Fruit fly (Drosophila melanogaster) whole organism, embryonic: ENCODE measurements around the gene CG16953.

Experiments
- Antp ChIP-seq: fragments of 200-800 bp; sonication (Bioruptor generic); optimal IDR thresholded peaks from 3 replicates; lab custom pipeline; 2016; ENCODE audit warnings: missing biosample characterization, missing genetic modification characterization
- Awh ChIP-seq: fragments of 200-800 bp; sonication (Bioruptor generic); IDR thresholded peaks from 2 replicates; pipeline ENCODE4, ENCODE4 v1.3.6; 2022; ENCODE audit warnings: missing biosample characterization, missing genetic modification characterization
- CG10543 ChIP-seq: fragments of 200-800 bp; sonication (Bioruptor generic); optimal IDR thresholded peaks from 3 replicates; lab custom pipeline; 2017; ENCODE audit warnings: missing biosample characterization, mild to moderate bottlenecking, missing genetic modification characterization, moderate library complexity
- CG11456 ChIP-seq: fragments of 200-800 bp; sonication (Bioruptor generic); IDR thresholded peaks from 3 replicates; pipeline ENCODE4 v1.3.6; 2022; ENCODE audit warnings: missing biosample characterization, missing genetic modification characterization
- CG12769 ChIP-seq: fragments of 200-800 bp; sonication (Bioruptor generic); optimal IDR thresholded peaks from 2 replicates; lab custom pipeline; 2019; ENCODE audit warnings: missing biosample characterization, mild to moderate bottlenecking, missing genetic modification characterization, moderate library complexity
- CG13894 ChIP-seq: fragments of 200-800 bp; sonication (Bioruptor generic); optimal IDR thresholded peaks from 3 replicates; lab custom pipeline; 2018; ENCODE audit warnings: missing biosample characterization, mild to moderate bottlenecking, missing genetic modification characterization, moderate library complexity
- CG15601 ChIP-seq: fragments of 200-800 bp; sonication (Bioruptor generic); optimal IDR thresholded peaks from 3 replicates; lab custom pipeline; 2019; ENCODE audit warnings: missing biosample characterization, mild to moderate bottlenecking, missing genetic modification characterization, moderate library complexity
- CG32532 ChIP-seq: fragments of 200-800 bp; sonication (Bioruptor generic); IDR thresholded peaks from 2 replicates; pipeline ENCODE4 v1.3.6; 2022; ENCODE audit warnings: missing biosample characterization, missing genetic modification characterization
- CG33557 ChIP-seq: fragments of 200-800 bp; sonication (Bioruptor generic); optimal IDR thresholded peaks from 2 replicates; lab custom pipeline; 2019; ENCODE audit warnings: missing biosample characterization, mild to moderate bottlenecking, missing genetic modification characterization, moderate library complexity
- CG8290 ChIP-seq, 3 experiments: fragments of 200-800 bp; sonication (Bioruptor generic); optimal IDR thresholded peaks; 2 replicates each; lab custom pipeline; 2016 to 2019; ENCODE audit warnings: missing biosample characterization in 3 of 3, missing genetic modification characterization in 3 of 3, mild to moderate bottlenecking in 2 of 3, moderate library complexity in 1 of 3
- CG9215 ChIP-seq: fragments of 200-800 bp; sonication (Bioruptor generic); IDR thresholded peaks from 2 replicates; pipeline ENCODE4 v1.3.6; 2022; ENCODE audit warnings: missing biosample characterization, missing genetic modification characterization
- CrebB ChIP-seq: fragments of 200-800 bp; sonication (Bioruptor generic); optimal IDR thresholded peaks from 3 replicates; lab custom pipeline; 2018; ENCODE audit warnings: missing biosample characterization, mild to moderate bottlenecking, missing genetic modification characterization
- Dbx ChIP-seq: fragments of 200-800 bp; sonication (Bioruptor generic); IDR thresholded peaks from 3 replicates; pipeline ENCODE4 v1.3.6; 2022; ENCODE audit warnings: missing biosample characterization, missing genetic modification characterization
- Deaf1 ChIP-seq: fragments of 200-800 bp; optimal IDR thresholded peaks from 3 replicates; lab custom pipeline; 2019; ENCODE audit warnings: missing biosample characterization, mild to moderate bottlenecking, missing genetic modification characterization, moderate library complexity
- HHEX ChIP-seq: fragments of 200-800 bp; sonication (Bioruptor generic); optimal IDR thresholded peaks from 3 replicates; lab custom pipeline; 2017; ENCODE audit warnings: missing biosample characterization, mild to moderate bottlenecking, missing genetic modification characterization, missing genetic modification reagents
- HLH3B ChIP-seq: fragments of 200-800 bp; sonication (Bioruptor generic); IDR thresholded peaks from 2 replicates; pipeline ENCODE4 v1.3.6; 2022; ENCODE audit warnings: missing biosample characterization, missing genetic modification characterization
- Hr3 ChIP-seq: fragments of 200-800 bp; sonication (Bioruptor generic); optimal IDR thresholded peaks from 3 replicates; lab custom pipeline; 2016; ENCODE audit warnings: missing biosample characterization, missing genetic modification characterization
- Hr39 ChIP-seq: fragments of >200 bp; optimal IDR thresholded peaks from 2 replicates; lab custom pipeline; 2017
- Hr51 ChIP-seq, 2 experiments: fragments of 200-800 bp; sonication (Bioruptor generic); optimal IDR thresholded peaks; 2 replicates in 1 of 2; 3 replicates in 1 of 2; lab custom pipeline; 2016 to 2018; ENCODE audit warnings: missing biosample characterization in 2 of 2, missing genetic modification characterization in 2 of 2, mild to moderate bottlenecking in 1 of 2, moderate library complexity in 1 of 2
- Med ChIP-seq: fragments of 200-800 bp; sonication (Bioruptor generic); peaks from one replicate; lab custom pipeline; 2016; ENCODE audit warnings: missing biosample characterization, missing genetic modification characterization, mild to moderate bottlenecking, inconsistent platforms, moderate library complexity
- Mes4 ChIP-seq: fragments of 200-800 bp; sonication (Bioruptor generic); optimal IDR thresholded peaks from 2 replicates; lab custom pipeline; 2016; ENCODE audit warnings: missing biosample characterization, missing genetic modification characterization
- Pdp1 ChIP-seq, 2 experiments: fragments of 200-800 bp; sonication (Bioruptor generic); optimal IDR thresholded peaks; 3 replicates each; lab custom pipeline; 2016; ENCODE audit warnings: missing biosample characterization in 2 of 2, missing genetic modification characterization in 2 of 2, mild to moderate bottlenecking in 1 of 2, moderate library complexity in 1 of 2
- Rfx ChIP-seq: fragments of 200-800 bp; sonication (Bioruptor generic); IDR thresholded peaks from 2 replicates; pipeline ENCODE4 v1.3.6; 2022; ENCODE audit warnings: missing biosample characterization, missing genetic modification characterization
- Stat92E ChIP-seq, 3 experiments: fragments of >200 bp in 2 of 3; fragments of 200-800 bp in 1 of 3; sonication (Bioruptor generic) in 1 of 3; optimal IDR thresholded peaks; 2 replicates each; lab custom pipeline; 2017 to 2019; ENCODE audit warnings: missing biosample characterization in 3 of 3, missing genetic modification characterization in 3 of 3, mild to moderate bottlenecking in 1 of 3, moderate library complexity in 1 of 3
- ab ChIP-seq: fragments of 200-800 bp; sonication (Bioruptor generic); optimal IDR thresholded peaks from 2 replicates; lab custom pipeline; 2016; ENCODE audit warnings: missing biosample characterization, missing genetic modification characterization
- cg ChIP-seq: fragments of 200-800 bp; sonication (Bioruptor generic); optimal IDR thresholded peaks from 3 replicates; lab custom pipeline; 2019; ENCODE audit warnings: missing biosample characterization, mild to moderate bottlenecking, missing genetic modification characterization, moderate library complexity
- chinmo ChIP-seq: fragments of 200-800 bp; sonication (Bioruptor generic); IDR thresholded peaks from 4 replicates; pipeline ENCODE4 v1.3.6; 2022; ENCODE audit warnings: missing biosample characterization, missing genetic modification characterization; ENCODE audit not compliant: partially characterized antibody
- chm ChIP-seq: fragments of 200-800 bp; sonication (Bioruptor generic); IDR thresholded peaks from 2 replicates; pipeline ENCODE4 v1.3.6; 2022; ENCODE audit warnings: missing biosample characterization, missing genetic modification characterization
- ci ChIP-seq: fragments of 200-800 bp; sonication (Bioruptor generic); IDR thresholded peaks from 3 replicates; pipeline ENCODE4 v1.3.6; 2022; ENCODE audit warnings: missing biosample characterization, missing genetic modification characterization
- corto ChIP-seq: fragments of 200-800 bp; sonication (Bioruptor generic); optimal IDR thresholded peaks from 2 replicates; lab custom pipeline; 2016; ENCODE audit warnings: missing biosample characterization, mild to moderate bottlenecking, missing genetic modification characterization, moderate library complexity
- crol ChIP-seq: fragments of 200-800 bp; sonication (Bioruptor generic); IDR thresholded peaks from 2 replicates; pipeline ENCODE4 v1.3.6; 2022; ENCODE audit warnings: missing biosample characterization, missing genetic modification characterization
- danr ChIP-seq: fragments of 200-800 bp; sonication (Bioruptor generic); IDR thresholded peaks from 2 replicates; pipeline ENCODE4 v1.3.6; 2022; ENCODE audit warnings: missing biosample characterization, missing genetic modification characterization
- exex ChIP-seq: fragments of 200-800 bp; sonication (Bioruptor generic); optimal IDR thresholded peaks from 4 replicates; lab custom pipeline; 2018; ENCODE audit warnings: missing biosample characterization, mild to moderate bottlenecking, missing genetic modification characterization, moderate library complexity
- ftz-f1 ChIP-seq: fragments of 200-800 bp; sonication (Bioruptor generic); optimal IDR thresholded peaks from 2 replicates; lab custom pipeline; 2016; ENCODE audit warnings: missing biosample characterization, missing genetic modification characterization
- gcm ChIP-seq: fragments of 200-800 bp; sonication (Bioruptor generic); optimal IDR thresholded peaks from 2 replicates; lab custom pipeline; 2019; ENCODE audit warnings: missing biosample characterization, mild to moderate bottlenecking, missing genetic modification characterization, moderate library complexity
- grau ChIP-seq: fragments of 200-800 bp; optimal IDR thresholded peaks from 3 replicates; lab custom pipeline; 2019; ENCODE audit warnings: missing biosample characterization, mild to moderate bottlenecking, missing genetic modification characterization, moderate library complexity
- gsb ChIP-seq: fragments of 200-800 bp; sonication (Bioruptor generic); IDR thresholded peaks from 2 replicates; pipeline ENCODE4 v1.3.6; 2022; ENCODE audit warnings: missing biosample characterization, missing genetic modification characterization
- lab ChIP-seq: fragments of 200-800 bp; sonication (Bioruptor generic); optimal IDR thresholded peaks from 3 replicates; lab custom pipeline; 2017; ENCODE audit warnings: missing biosample characterization, missing genetic modification characterization, mild to moderate bottlenecking, moderate library complexity, missing genetic modification reagents
- nom ChIP-seq: fragments of 200-800 bp; sonication (Bioruptor generic); optimal IDR thresholded peaks from 2 replicates; lab custom pipeline; 2017; ENCODE audit warnings: missing biosample characterization, missing genetic modification characterization, mild to moderate bottlenecking, moderate library complexity, missing genetic modification reagents
- pita ChIP-seq: fragments of 200-800 bp; sonication (Bioruptor generic); optimal IDR thresholded peaks from 2 replicates; lab custom pipeline; 2017; ENCODE audit warnings: missing biosample characterization, mild to moderate bottlenecking, missing genetic modification characterization
- sd ChIP-seq: fragments of 200-800 bp; sonication (Bioruptor generic); optimal IDR thresholded peaks from 3 replicates; lab custom pipeline; 2018; ENCODE audit warnings: missing biosample characterization, mild to moderate bottlenecking, missing genetic modification characterization, moderate library complexity
- sens-2 ChIP-seq: fragments of 200-800 bp; sonication (Bioruptor generic); IDR thresholded peaks from 2 replicates; pipeline ENCODE4 v1.3.6; 2022; ENCODE audit warnings: missing biosample characterization, missing genetic modification characterization
- sr ChIP-seq: fragments of 200-800 bp; sonication (Bioruptor generic); IDR thresholded peaks from 3 replicates; pipeline ENCODE4 v1.3.6; 2022; ENCODE audit warnings: missing biosample characterization, missing genetic modification characterization
- ttk ChIP-seq: fragments of 200-800 bp; sonication (Bioruptor generic); IDR thresholded peaks from 2 replicates; pipeline ENCODE4 v2.1.2; 2022; ENCODE audit warnings: missing biosample characterization, missing genetic modification characterization

CG16953 gene

dm6 chr3R:20605562-20606155 is 20.0 kb upstream of the CG16953 start:
- TF ChIP-seq Hr3 (GFP tag; lab: Kevin White, UChicago) = no peak
- TF ChIP-seq pita (GFP tag; lab: Kevin White, UChicago) = no peak
- TF ChIP-seq CG33557 (GFP tag; lab: Kevin White, UChicago) = no peak
- peak in 1 of 2 experiments; percentile 80 for TF ChIP-seq Pdp1 (GFP tag; optimal IDR thresholded peaks at IDR 0.05; lab: Kevin White, UChicago)
- no peak for TF ChIP-seq CG15601
- no peak for TF ChIP-seq Antp (GFP tag; lab: Kevin White, UChicago)
- TF ChIP-seq exex (tag; lab: Kevin White, UChicago) = peak; percentile 87
- peak; percentile 13; the same call in 1 of the 3 replicates for TF ChIP-seq ci
- peak; percentile 51 for TF ChIP-seq nom (GFP tag; lab: Kevin White, UChicago)
- no peak for TF ChIP-seq Dbx (GFP tag; lab: Robert Waterston, UW)
- TF ChIP-seq CrebB = no peak
- peak; percentile 24 for TF ChIP-seq Med (GFP tag; lab: Kevin White, UChicago)
- 0 out of 2 replicates have a peak, but pooled peaks have one; percentile 12 for TF ChIP-seq sens-2 (GFP tag; lab: Robert Waterston, UW)

DNA sequence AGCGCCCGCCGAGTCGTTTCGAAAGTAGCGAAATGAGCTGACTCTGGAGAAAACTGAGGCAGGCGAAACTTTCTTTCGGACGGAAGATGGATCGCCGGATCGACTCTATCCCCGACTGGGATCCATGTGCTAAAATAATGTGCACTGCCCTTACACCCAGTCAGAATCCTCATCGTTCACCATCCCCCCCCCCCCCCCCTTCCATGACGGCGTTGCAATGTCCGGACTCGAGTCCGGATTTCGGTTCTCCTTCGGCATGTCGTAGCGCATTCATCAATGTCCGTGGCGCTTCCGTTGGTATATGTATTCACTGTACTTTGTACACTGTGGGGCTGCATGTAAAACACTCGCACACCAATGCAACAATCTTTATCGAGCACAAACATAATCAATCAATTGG is 19.4 kb upstream of the CG16953 start:
- peak; percentile 35; the same call in 1 of the 2 replicates for TF ChIP-seq crol (GFP tag; lab: Robert Waterston, UW)
- TF ChIP-seq Mes4 (GFP tag; lab: Kevin White, UChicago) = no peak
- TF ChIP-seq ab (GFP tag; lab: Kevin White, UChicago) = no peak
- TF ChIP-seq grau = peak; percentile 38
- TF ChIP-seq cg = peak; percentile 20
- 0 out of 4 replicates have a peak, but pooled peaks have one; percentile 24 for TF ChIP-seq chinmo (GFP tag; lab: Robert Waterston, UW)
- no peak for TF ChIP-seq danr (GFP tag; lab: Robert Waterston, UW)
- peak; percentile 45 for TF ChIP-seq Hr39 (lab: Kevin White, UChicago)
- peak; percentile 9 for TF ChIP-seq Med (GFP tag; lab: Kevin White, UChicago)

DNA sequence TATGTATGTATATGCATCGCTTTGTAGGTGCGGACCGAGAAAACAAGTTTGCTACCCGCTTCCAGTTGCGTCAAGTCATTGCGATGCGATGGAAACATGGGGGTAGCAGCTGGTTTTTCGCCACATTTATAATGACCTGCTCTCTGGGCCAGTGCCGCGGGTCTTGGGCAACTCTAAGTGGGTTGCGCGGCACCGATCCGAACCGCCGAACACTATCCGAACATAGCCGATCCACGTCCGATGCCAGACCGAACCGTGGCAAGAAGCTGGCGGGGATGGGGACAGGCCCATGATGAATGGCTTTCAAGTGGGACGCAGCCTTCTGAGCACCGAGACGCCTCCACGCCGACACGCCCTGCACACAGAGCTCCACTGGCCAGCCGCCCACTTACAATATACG is 18.4 kb upstream of the CG16953 start:
- TF ChIP-seq Hr51 (GFP tag; optimal IDR thresholded peaks at IDR 0.05; lab: Kevin White, UChicago) (no peak), chinmo (GFP tag; lab: Robert Waterston, UW) (0 out of 4 replicates have a peak, but pooled peaks have one; percentile 56), Stat92E (GFP tag; optimal IDR thresholded peaks at IDR 0.05; lab: Kevin White, UChicago) (no peak), ci (peak; percentile 37; the same call in 2 of the 3 replicates), corto (GFP tag; lab: Kevin White, UChicago) (no peak), gsb (GFP tag; lab: Robert Waterston, UW) (0 out of 2 replicates have a peak, but pooled peaks have one; percentile 15), chm (GFP tag; lab: Robert Waterston, UW) (0 out of 2 replicates have a peak, but pooled peaks have one; percentile 29), ttk (GFP tag; lab: Robert Waterston, UW) (0 out of 2 replicates have a peak, but pooled peaks have one; percentile 29), CG12769 (tag; lab: Kevin White, UChicago) (peak; percentile 89), gcm (GFP tag; lab: Kevin White, UChicago) (peak; percentile 79), CG32532 (GFP tag; lab: Robert Waterston, UW) (peak; percentile 24; the same call in 1 of the 2 replicates), HHEX (no peak), Rfx (peak; percentile 35; the same call in 1 of the 2 replicates), Awh (GFP tag; lab: Robert Waterston, UW) (no peak), CG9215 (no peak), CG13894 (tag; lab: Kevin White, UChicago) (peak; percentile 31), nom (GFP tag; lab: Kevin White, UChicago) (peak; percentile 47), CG8290 (GFP tag; optimal IDR thresholded peaks at IDR 0.05; lab: Kevin White, UChicago) (no peak), CG8290 (tag; optimal IDR thresholded peaks at IDR 0.05; lab: Kevin White, UChicago) (peak in 1 of 2 experiments; percentile 46), sr (GFP tag; lab: Robert Waterston, UW) (peak; percentile 98), HLH3B (GFP tag; lab: Robert Waterston, UW) (peak; percentile 7; the same call in 1 of the 2 replicates), Pdp1 (GFP tag; optimal IDR thresholded peaks at IDR 0.05; lab: Kevin White, UChicago) (peak in 1 of 2 experiments; percentile 10), lab (GFP tag; lab: Kevin White, UChicago) (peak; percentile 25), ftz-f1 (GFP tag; lab: Kevin White, UChicago) (peak; percentile 26), sd (tag; lab: Kevin White, UChicago) (peak; percentile 3), CG11456 (GFP tag; lab: Robert Waterston, UW) (0 out of 3 replicates have a peak, but pooled peaks have one; percentile 7), Deaf1 (tag; lab: Kevin White, UChicago) (peak; percentile 96), CG10543 (GFP tag; lab: Kevin White, UChicago) (peak; percentile 87)
